Worm (Caenorhabditis elegans): Measurements from ENCODE around the gene T08D10.3.
A peak's percentile ranks its signal among the peaks of the same experiment; 100 is the strongest.

T08D10.3 gene

DNA sequence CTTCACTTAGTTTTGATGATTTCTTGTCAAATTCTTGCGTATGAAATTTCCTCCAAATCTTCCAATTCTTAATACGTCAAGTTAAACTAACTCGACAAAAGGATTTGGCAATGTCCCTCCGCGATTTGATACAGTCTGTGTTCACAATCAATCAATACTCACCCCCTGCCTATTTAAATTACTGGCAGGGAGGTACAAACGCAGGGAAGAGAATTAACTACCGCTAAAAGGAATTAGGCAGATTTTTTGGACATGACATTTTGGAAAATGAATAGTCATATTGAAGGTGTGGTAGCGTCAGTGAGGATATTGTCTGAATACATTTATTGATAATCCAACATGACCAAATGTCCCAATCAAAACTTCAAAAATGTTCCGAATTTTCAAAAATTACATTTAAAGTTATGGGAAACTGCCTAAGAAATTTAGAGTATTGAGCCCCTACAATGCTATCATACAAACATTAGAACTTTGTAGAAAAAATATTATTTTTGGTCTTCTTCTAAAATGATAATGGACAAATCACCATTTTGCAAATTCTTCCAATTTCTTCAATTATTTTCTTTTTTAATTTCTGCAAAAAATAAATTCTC, 17.8 kb upstream of the T08D10.3 start (continued):
- peak; percentile 97 for TF ChIP-seq lin-13 (GFP tag; optimal IDR thresholded peaks at IDR 0.05)
- peak; percentile 93 for TF ChIP-seq lir-3 (tag; optimal IDR thresholded peaks at IDR 0.05; ENCODE audit: poor library complexity)
- TF ChIP-seq unc-98 (GFP tag; IDR thresholded peaks at IDR 0.05) = peak; percentile 76
- peak; percentile 66 for TF ChIP-seq aha-1 (tag; optimal IDR thresholded peaks at IDR 0.05)
- TF ChIP-seq sox-4 (tag; optimal IDR thresholded peaks at IDR 0.05) = peak; percentile 99
- peak; percentile 73 for TF ChIP-seq ces-1 (GFP tag; optimal IDR thresholded peaks at IDR 0.05)
- TF ChIP-seq ztf-11 (tag; optimal IDR thresholded peaks at IDR 0.05) = peak; percentile 90 to 93
- TF ChIP-seq nhr-47 (tag; optimal IDR thresholded peaks at IDR 0.05) = peak; percentile 99
- no peak for TF ChIP-seq ets-5 (GFP tag; IDR thresholded peaks at IDR 0.05)
- TF ChIP-seq zip-4 (GFP tag; optimal IDR thresholded peaks at IDR 0.05) = peak; percentile 95
- peak; percentile 98 for TF ChIP-seq nhr-71 (tag; optimal IDR thresholded peaks at IDR 0.05)
- peak; percentile 94 for TF ChIP-seq elt-2 (tag; optimal IDR thresholded peaks at IDR 0.05)
- TF ChIP-seq fkh-10 (GFP tag; optimal IDR thresholded peaks at IDR 0.05) = peak; percentile 99
- peak in 1 of 2 experiments; percentile 93 for TF ChIP-seq mdl-1 (tag; optimal IDR thresholded peaks at IDR 0.05)
- peak; percentile 78 for TF ChIP-seq mef-2 (tag; optimal IDR thresholded peaks at IDR 0.05)
- TF ChIP-seq mab-9 (GFP tag; IDR thresholded peaks at IDR 0.05) = peak; percentile 92
- peak; percentile 98 for TF ChIP-seq nhr-19 (GFP tag; conservative IDR thresholded peaks at IDR 0.05)
- peak; percentile 97 for TF ChIP-seq ceh-88 (GFP tag; IDR thresholded peaks at IDR 0.05)
- TF ChIP-seq irx-1 (tag; optimal IDR thresholded peaks at IDR 0.05) = peak; percentile 98
- peak; percentile 51 to 66 (median 58) for TF ChIP-seq dpl-1 (GFP tag; optimal IDR thresholded peaks at IDR 0.05)
- peak; percentile 87 for TF ChIP-seq hlh-4 (tag; optimal IDR thresholded peaks at IDR 0.05)
- no peak for TF ChIP-seq alr-1 (tag; optimal IDR thresholded peaks at IDR 0.05; ENCODE audit: borderline replicate concordance)
- peak; percentile 87 for TF ChIP-seq sup-37 (GFP tag; optimal IDR thresholded peaks at IDR 0.05)
- TF ChIP-seq unc-62 (GFP tag; optimal IDR thresholded peaks at IDR 0.05) = no peak
- peak; percentile 99 for TF ChIP-seq ztf-4 (tag; optimal IDR thresholded peaks at IDR 0.05)
- peak; percentile 92 for TF ChIP-seq pax-3 (tag; optimal IDR thresholded peaks at IDR 0.05)
- TF ChIP-seq pqm-1 (tag; optimal IDR thresholded peaks at IDR 0.05) = peak; percentile 80
- TF ChIP-seq unc-86 (tag; optimal IDR thresholded peaks at IDR 0.05) = peak; percentile 95
- no peak for TF ChIP-seq tlp-1 (tag; optimal IDR thresholded peaks at IDR 0.05)
- TF ChIP-seq nhr-20 (tag; optimal IDR thresholded peaks at IDR 0.05) = peak; percentile 98
- TF ChIP-seq lin-15B (tag; optimal IDR thresholded peaks at IDR 0.05) = peak; percentile 6
- TF ChIP-seq lsy-2 (tag; optimal IDR thresholded peaks at IDR 0.05) = peak; percentile 94
- TF ChIP-seq unc-30 (tag; optimal IDR thresholded peaks at IDR 0.05) = peak; percentile 73
- TF ChIP-seq fos-1 (tag; optimal IDR thresholded peaks at IDR 0.05) = peak; percentile 99
- TF ChIP-seq ceh-8 (GFP tag; optimal IDR thresholded peaks at IDR 0.05) = peak; percentile 99
- peak; percentile 97 for TF ChIP-seq nhr-237 (tag; optimal IDR thresholded peaks at IDR 0.05)
- TF ChIP-seq egl-27 (tag; optimal IDR thresholded peaks at IDR 0.05) = peak; percentile 81 to 98

DNA sequence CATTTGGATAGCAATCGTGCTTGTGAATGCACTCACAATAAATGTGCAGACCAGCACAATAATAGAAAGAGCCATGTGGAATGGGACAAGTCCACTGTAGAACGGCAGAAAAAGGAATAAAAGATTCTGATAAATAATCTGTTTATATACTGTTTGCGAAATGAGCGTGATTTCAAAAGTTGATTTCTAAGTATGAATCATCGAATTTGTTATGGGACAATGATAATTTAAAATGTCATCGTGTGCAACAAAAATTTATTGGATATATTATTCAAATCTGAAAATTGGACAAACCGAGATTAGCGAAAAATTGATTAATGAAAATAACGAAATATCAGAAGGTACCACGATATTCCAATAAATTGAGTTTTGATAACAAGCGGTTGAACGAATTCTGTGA, 16.4 kb upstream of the T08D10.3 start, which contains the start of gene F55G7.5:
F55G7.5 (minus strand) TSS at position 101 of the 400 bp plus-strand sequence.
- TF ChIP-seq nhr-237 (tag; optimal IDR thresholded peaks at IDR 0.05) (no peak), Y116A8C.19 (tag; optimal IDR thresholded peaks at IDR 0.05; ENCODE audit: borderline replicate concordance) (no peak)

ce11 chrX:11941951-11942350, 13.3 kb upstream of the T08D10.3 start, which contains the start of gene F55G7.3:
F55G7.3 (minus strand) TSS chrX:11942051.
- TF ChIP-seq lin-13 (GFP tag; optimal IDR thresholded peaks at IDR 0.05) (no peak), snu-23 (GFP tag; optimal IDR thresholded peaks at IDR 0.05) (no peak), pag-3 (tag; optimal IDR thresholded peaks at IDR 0.05; ENCODE audit: borderline replicate concordance, insufficient read depth) (no peak), nhr-11 (tag; optimal IDR thresholded peaks at IDR 0.05) (no peak), C04F5.9 (tag; optimal IDR thresholded peaks at IDR 0.05) (no peak), ztf-4 (tag; optimal IDR thresholded peaks at IDR 0.05) (no peak), aha-1 (tag; optimal IDR thresholded peaks at IDR 0.05) (no peak), rnt-1 (tag; optimal IDR thresholded peaks at IDR 0.05) (no peak), irx-1 (tag; optimal IDR thresholded peaks at IDR 0.05) (no peak), lin-15B (tag; optimal IDR thresholded peaks at IDR 0.05) (no peak), lin-39 (tag; optimal IDR thresholded peaks at IDR 0.05) (no peak), lir-3 (tag; optimal IDR thresholded peaks at IDR 0.05; ENCODE audit: poor library complexity) (no peak), snpc-4 (tag; optimal IDR thresholded peaks at IDR 0.05) (no peak), nhr-71 (tag; optimal IDR thresholded peaks at IDR 0.05) (no peak), zip-4 (GFP tag; optimal IDR thresholded peaks at IDR 0.05) (no peak)
